Worm (Caenorhabditis elegans) whole organism, young adult: Measurements from ENCODE around the gene Y50D4C.5.

Source experiments
- B0336.3 ChIP-seq: fragments of 200-800 bp; sonication (Bioruptor generic); IDR thresholded peaks from 2 replicates; pipeline ENCODE4 v1.3.6; 2022; ENCODE audit warnings: missing genetic modification characterization, missing compliant biosample characterization
- D2030.7 ChIP-seq: fragments of 200-800 bp; sonication (Bioruptor generic); IDR thresholded peaks from 2 replicates; pipeline ENCODE4 v1.3.6; 2022; ENCODE audit warnings: missing genetic modification reagents, missing genetic modification characterization, missing compliant biosample characterization
- ama-1 ChIP-seq, 3 experiments: fragments of 150-350 bp in 1 of 3; sonication (generic microtip) in 2 of 3; optimal IDR thresholded peaks; 2 replicates each; lab custom pipeline; 2014 to 2018; ENCODE audit warnings: missing biosample characterization in 2 of 3, missing genetic modification characterization in 2 of 3, missing genetic modification reagents in 2 of 3
- ccch-3 ChIP-seq: fragments of 200-800 bp; sonication (Bioruptor generic); optimal IDR thresholded peaks from 2 replicates; lab custom pipeline; 2018; ENCODE audit warnings: mild to moderate bottlenecking, missing genetic modification characterization, missing compliant biosample characterization
- ceh-40 ChIP-seq: fragments of 200-800 bp; sonication (Bioruptor generic); IDR thresholded peaks from 2 replicates; pipeline ENCODE4 v1.3.6; 2022; ENCODE audit warnings: missing genetic modification characterization, missing compliant biosample characterization
- lin-54 ChIP-seq: fragments of 200-800 bp; sonication (Bioruptor generic); optimal IDR thresholded peaks from 2 replicates; lab custom pipeline; 2018; ENCODE audit warnings: mild to moderate bottlenecking, missing genetic modification characterization, missing compliant biosample characterization
- nhr-27 ChIP-seq: fragments of 200-800 bp; sonication (Bioruptor generic); optimal IDR thresholded peaks from 2 replicates; lab custom pipeline; 2018; ENCODE audit warnings: mild to moderate bottlenecking, missing genetic modification characterization, moderate library complexity, missing compliant biosample characterization
- sdz-38 ChIP-seq: sonication (generic microtip); optimal IDR thresholded peaks from 2 replicates; lab custom pipeline; 2016; ENCODE audit warnings: missing genotype, missing genetic modification characterization, missing compliant biosample characterization
- ztf-25 ChIP-seq: fragments of 200-800 bp; sonication (Bioruptor generic); IDR thresholded peaks from 2 replicates; pipeline ENCODE4 v1.3.6; 2022; ENCODE audit warnings: missing genetic modification reagents, missing genetic modification characterization, missing compliant biosample characterization

- no peak for TF ChIP-seq ceh-40 (GFP tag; lab: Robert Waterston, UW)
- no peak for TF ChIP-seq sdz-38 (tag; lab: Kevin White, UChicago)
- no peak for TF ChIP-seq B0336.3
- TF ChIP-seq lin-54 (GFP tag; lab: Kevin White, UChicago) = no peak
- TF ChIP-seq D2030.7 (GFP tag; lab: Robert Waterston, UW) = no peak
- no peak for TF ChIP-seq nhr-27
- TF ChIP-seq ama-1 (optimal IDR thresholded peaks at IDR 0.05; lab: Kevin White, UChicago) = no peak
- no peak for TF ChIP-seq ama-1 (GFP tag; optimal IDR thresholded peaks at IDR 0.05; lab: Kevin White, UChicago)
- TF ChIP-seq ccch-3 (GFP tag; lab: Kevin White, UChicago) = no peak
- TF ChIP-seq ztf-25 (GFP tag; lab: Robert Waterston, UW) = no peak
Observed at ce11 chrV:982281-982756, 21.2 kb downstream of the Y50D4C.5 start, which contains the start of the genes Y50D4C.12 and unc-34.
